Worm (Caenorhabditis elegans) whole organism, L1 larva: Measurements from ENCODE around the gene B0280.2.

Source experiments
- ama-1 ChIP-seq: fragments of 150-350 bp; optimal IDR thresholded peaks from 2 replicates; lab custom pipeline; 2014
- fos-1 ChIP-seq: fragments of 150-350 bp; optimal IDR thresholded peaks from 2 replicates; lab custom pipeline; 2014; ENCODE audit warnings: missing biosample characterization, missing genetic modification characterization
- lin-13 ChIP-seq: fragments of 150-350 bp; optimal IDR thresholded peaks from 2 replicates; lab custom pipeline; 2014; ENCODE audit warnings: missing biosample characterization, missing genetic modification reagents, missing genetic modification characterization
- mdl-1 ChIP-seq, 2 experiments: fragments of 150-350 bp; optimal IDR thresholded peaks; 2 replicates each; lab custom pipeline; 2014 to 2017; ENCODE audit warnings: missing biosample characterization in 2 of 2, missing genetic modification characterization in 2 of 2, inconsistent platforms in 1 of 2
- nhr-47 ChIP-seq: sonication (generic microtip); optimal IDR thresholded peaks from 2 replicates; lab custom pipeline; 2016; ENCODE audit warnings: mild to moderate bottlenecking, missing genetic modification characterization, moderate library complexity, missing compliant biosample characterization
- skn-1 ChIP-seq: fragments of 150-350 bp; optimal IDR thresholded peaks from 2 replicates; lab custom pipeline; 2014; ENCODE audit warnings: missing biosample characterization, missing genetic modification characterization
- zip-4 ChIP-seq: fragments of 200-800 bp; sonication (Bioruptor generic); optimal IDR thresholded peaks from 2 replicates; lab custom pipeline; 2018; ENCODE audit warnings: mild to moderate bottlenecking, missing genetic modification characterization, moderate library complexity, missing compliant biosample characterization

DNA sequence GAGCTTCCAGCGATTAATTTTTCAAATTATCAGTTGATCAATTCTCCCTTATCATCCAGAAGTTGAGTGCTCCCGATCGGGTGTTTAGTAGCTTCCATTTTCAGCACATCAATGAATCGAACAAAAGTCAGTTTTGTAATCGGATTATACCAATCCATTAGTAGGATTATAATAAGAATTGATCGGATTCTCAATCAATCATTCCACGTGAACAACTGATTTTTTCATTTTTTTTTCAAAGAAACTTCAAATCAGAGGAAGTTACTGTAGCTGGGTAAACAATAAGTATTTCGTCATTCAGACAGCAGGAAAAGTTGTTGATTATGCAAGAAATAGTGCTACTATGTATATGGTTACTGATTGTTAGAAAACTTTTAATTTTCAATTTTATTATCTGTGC, 17.6 kb upstream of the B0280.2 start:
- TF ChIP-seq fos-1 (tag; lab: Kevin White, UChicago) (no peak), skn-1 (tag; lab: Kevin White, UChicago) (no peak), mdl-1 (tag; optimal IDR thresholded peaks at IDR 0.05; lab: Kevin White, UChicago) (no peak), zip-4 (GFP tag; lab: Kevin White, UChicago) (no peak), ama-1 (lab: Kevin White, UChicago) (no peak), nhr-47 (no peak), lin-13 (no peak)
